Fruit fly (Drosophila melanogaster): ENCODE measurements around the gene GATAd.

The GATAd gene

DNA sequence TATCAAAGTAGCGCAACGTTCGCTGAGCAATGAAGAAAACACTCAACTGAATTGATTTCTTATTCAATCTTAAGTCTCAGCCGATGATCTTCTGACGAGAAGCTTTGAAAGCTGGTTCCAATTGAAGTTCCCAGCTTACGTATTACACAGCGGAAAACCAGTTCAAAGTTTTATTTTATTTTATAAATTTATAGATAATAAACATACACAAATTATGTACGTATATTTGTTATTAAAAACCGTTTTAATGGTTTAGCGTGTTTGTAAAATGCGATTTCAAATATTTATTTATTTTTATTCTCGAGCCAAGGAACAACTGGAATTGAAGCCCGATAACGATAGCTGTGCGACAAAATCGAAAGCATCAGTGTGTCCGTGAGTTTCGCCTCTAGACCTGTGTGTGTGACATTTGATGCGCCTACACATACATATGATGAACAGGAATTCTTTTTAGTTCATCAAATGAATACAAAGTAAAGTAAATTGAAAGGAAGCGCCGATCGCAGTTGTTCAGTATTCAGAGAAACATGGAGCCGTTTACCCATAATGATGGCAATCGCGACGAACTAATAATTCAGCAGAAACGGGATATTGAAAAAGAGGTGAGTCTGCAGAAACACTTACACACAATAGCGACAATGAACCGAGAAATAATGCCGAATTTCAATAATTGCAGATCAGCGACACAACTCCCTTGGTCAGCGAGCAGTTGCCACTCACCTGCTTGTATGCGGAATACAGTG lies 26.8 kb upstream of the GATAd start, which contains the start of the genes CG5390 and CG4968 (continued):
- TF ChIP-seq Stat92E (GFP tag; optimal IDR thresholded peaks at IDR 0.05) (no peak), CG13775 (GFP tag; optimal IDR thresholded peaks at IDR 0.05) (peak; percentile 55), row (GFP tag; IDR thresholded peaks at IDR 0.05) (peak; percentile 82), dmrt11E (tag; optimal IDR thresholded peaks at IDR 0.05) (peak; percentile 7), ham (GFP tag; IDR thresholded peaks at IDR 0.05) (no peak), Fer3 (tag; optimal IDR thresholded peaks at IDR 0.05) (peak; percentile 77), CG14710 (tag; optimal IDR thresholded peaks at IDR 0.05) (peak; percentile 70), zfh2 (GFP tag; optimal IDR thresholded peaks at IDR 0.05) (peak; percentile 5), grau (tag; optimal IDR thresholded peaks at IDR 0.05) (peak; percentile 78), run (tag; optimal IDR thresholded peaks at IDR 0.05) (no peak), amos (GFP tag; IDR thresholded peaks at IDR 0.05; ENCODE audit: partially characterized antibody) (no peak; the same call in 1 of the 2 replicates), BEAF-32 (GFP tag; optimal IDR thresholded peaks at IDR 0.05) (peak; percentile 60), CG4617 (GFP tag; optimal IDR thresholded peaks at IDR 0.05; ENCODE audit: borderline replicate concordance) (peak; percentile 72), vfl (GFP tag; optimal IDR thresholded peaks at IDR 0.05) (peak; percentile 30), HLH3B (GFP tag; IDR thresholded peaks at IDR 0.05) (peak; percentile 45; the same call in 1 of the 2 replicates), tap (tag; optimal IDR thresholded peaks at IDR 0.05) (no peak), CG31441 (GFP tag; IDR thresholded peaks at IDR 0.05) (peak; percentile 80; the same call in 1 of the 2 replicates), usp (GFP tag; optimal IDR thresholded peaks at IDR 0.05) (no peak), so (GFP tag; IDR thresholded peaks at IDR 0.05) (peak; percentile 57; the same call in 1 of the 3 replicates), CG8089 (GFP tag; optimal IDR thresholded peaks at IDR 0.05) (no peak), br (optimal IDR thresholded peaks at IDR 0.05) (no peak), CG16863 (GFP tag; optimal IDR thresholded peaks at IDR 0.05) (no peak), CG10431 (GFP tag; optimal IDR thresholded peaks at IDR 0.05) (peak; percentile 39), lmd (GFP tag; IDR thresholded peaks at IDR 0.05) (peak; percentile 66), Atf-2 (GFP tag; optimal IDR thresholded peaks at IDR 0.05) (no peak), NfI (GFP tag; optimal IDR thresholded peaks at IDR 0.05) (peak; percentile 72), Mrtf (GFP tag; IDR thresholded peaks at IDR 0.05) (no peak; the same call in 2 of the 3 replicates), Xbp1 (GFP tag; optimal IDR thresholded peaks at IDR 0.05) (peak; percentile 67), CG8478 (optimal IDR thresholded peaks at IDR 0.05) (no peak), CG17802 (tag; optimal IDR thresholded peaks at IDR 0.05) (peak; percentile 7), vnd (GFP tag; IDR thresholded peaks at IDR 0.05; ENCODE audit: partially characterized antibody) (no peak), CrebB (tag; optimal IDR thresholded peaks at IDR 0.05) (peak; percentile 56), CG2889 (GFP tag; IDR thresholded peaks at IDR 0.05) (no peak), CG17829 (tag; optimal IDR thresholded peaks at IDR 0.05) (peak; percentile 79), CG18262 (tag; optimal IDR thresholded peaks at IDR 0.05) (peak; percentile 69), dimm (GFP tag; IDR thresholded peaks at IDR 0.05) (no peak), pfk (GFP tag; optimal IDR thresholded peaks at IDR 0.05) (peak; percentile 94), CG15696 (tag; optimal IDR thresholded peaks at IDR 0.05) (peak; percentile 32), CG15479 (GFP tag; optimal IDR thresholded peaks at IDR 0.05) (no peak), chn (GFP tag; optimal IDR thresholded peaks at IDR 0.05) (peak; percentile 1), Mes4 (GFP tag; optimal IDR thresholded peaks at IDR 0.05) (no peak), HLH54F (GFP tag; optimal IDR thresholded peaks at IDR 0.05) (peak; percentile 6), Hey (tag; optimal IDR thresholded peaks at IDR 0.05) (no peak), Nf-YB (GFP tag; optimal IDR thresholded peaks at IDR 0.05) (peak; percentile 44), Ets97D (GFP tag; optimal IDR thresholded peaks at IDR 0.05) (peak; percentile 77), nom (GFP tag; optimal IDR thresholded peaks at IDR 0.05) (peak; percentile 54), Xrp1 (GFP tag; IDR thresholded peaks at IDR 0.05) (peak; percentile 62; the same call in 1 of the 2 replicates), CG9797 (GFP tag; optimal IDR thresholded peaks at IDR 0.05) (no peak), nmo (GFP tag; optimal IDR thresholded peaks at IDR 0.05) (peak; percentile 66), CG4282 (GFP tag; optimal IDR thresholded peaks at IDR 0.05) (no peak)

All from whole organism, embryonic.